Worm (Caenorhabditis elegans): ENCODE measurements around the gene F56B3.2.

The F56B3.2 gene

ce11 chrIV:763377-764063, 4.9 kb downstream of the F56B3.2 start, which contains the start of gene col-103:
Gene col-103 (minus strand): TSS chrIV:763678.
- TF ChIP-seq unc-62 (GFP tag; optimal IDR thresholded peaks at IDR 0.05): no peak

ce11 chrIV:762486-763376, 5.7 kb downstream of the F56B3.2 start:
- TF ChIP-seq unc-62 (GFP tag; optimal IDR thresholded peaks at IDR 0.05): no peak

ce11 chrIV:762016-762459, 6.3 kb downstream of the F56B3.2 start:
- no peak for TF ChIP-seq unc-62 (GFP tag; optimal IDR thresholded peaks at IDR 0.05)

- TF ChIP-seq unc-62 (GFP tag; optimal IDR thresholded peaks at IDR 0.05): no peak
Observed at ce11 chrIV:760267-760666, 8.1 kb downstream of the F56B3.2 start, which contains the start of gene gst-40. Gene gst-40 (plus strand): TSS chrIV:760502.

- TF ChIP-seq unc-62 (GFP tag; optimal IDR thresholded peaks at IDR 0.05): no peak
Observed at ce11 chrIV:757548-757947, 10.8 kb downstream of the F56B3.2 start.

ce11 chrIV:756956-757355, 11.4 kb downstream of the F56B3.2 start:
- no peak for TF ChIP-seq unc-62 (GFP tag; optimal IDR thresholded peaks at IDR 0.05)

- no peak for TF ChIP-seq unc-62 (GFP tag; optimal IDR thresholded peaks at IDR 0.05)
Observed at ce11 chrIV:756421-756820, 12.0 kb downstream of the F56B3.2 start, which contains the start of gene srt-23. Gene srt-23 (plus strand): TSS chrIV:756721.

- TF ChIP-seq unc-62 (GFP tag; optimal IDR thresholded peaks at IDR 0.05): no peak
Observed at ce11 chrIV:754357-754972, 13.9 kb downstream of the F56B3.2 start.

ce11 chrIV:749557-749956, 18.8 kb downstream of the F56B3.2 start:
- no peak for TF ChIP-seq unc-62 (GFP tag; optimal IDR thresholded peaks at IDR 0.05)

ce11 chrIV:746333-746732, 22.1 kb downstream of the F56B3.2 start:
- no peak for TF ChIP-seq unc-62 (GFP tag; optimal IDR thresholded peaks at IDR 0.05)

ce11 chrIV:741831-742230, 26.6 kb downstream of the F56B3.2 start:
- TF ChIP-seq unc-62 (GFP tag; optimal IDR thresholded peaks at IDR 0.05): no peak

ce11 chrIV:740674-741073, 27.7 kb downstream of the F56B3.2 start:
- no peak for TF ChIP-seq unc-62 (GFP tag; optimal IDR thresholded peaks at IDR 0.05)

- TF ChIP-seq unc-62 (GFP tag; optimal IDR thresholded peaks at IDR 0.05): no peak
Observed at ce11 chrIV:736447-736846, 31.9 kb downstream of the F56B3.2 start, which contains the start of gene kvs-5. Gene kvs-5 (plus strand): TSS chrIV:736747.

- no peak for TF ChIP-seq unc-62 (GFP tag; optimal IDR thresholded peaks at IDR 0.05)
Observed at ce11 chrIV:730937-731336, 37.4 kb downstream of the F56B3.2 start, which contains the start of gene srt-24. Gene srt-24 (minus strand): TSS chrIV:731037.

ce11 chrIV:728095-728494, 40.3 kb downstream of the F56B3.2 start, which contains the start of gene Y55F3C.9:
Gene Y55F3C.9 (minus strand): TSS chrIV:728195.
- no peak for TF ChIP-seq unc-62 (GFP tag; optimal IDR thresholded peaks at IDR 0.05)

ce11 chrIV:719351-719750, 49.0 kb downstream of the F56B3.2 start, which contains the start of gene Y55F3C.10:
Gene Y55F3C.10 (minus strand): TSS chrIV:719451.
- TF ChIP-seq unc-62 (GFP tag; optimal IDR thresholded peaks at IDR 0.05): no peak

Measured in whole organism, dauer.